Worm (Caenorhabditis elegans): ENCODE measurements around the gene clec-140.

ce11 chrII:4626606-4627005 lies 46.3 kb upstream of the clec-140 start, which contains the start of gene F35D11.1:
- TF ChIP-seq tbx-2 (tag; optimal IDR thresholded peaks at IDR 0.05) (no peak), ztf-4 (tag; optimal IDR thresholded peaks at IDR 0.05) (no peak), ceh-9 (tag; optimal IDR thresholded peaks at IDR 0.05) (no peak)
